Fruit fly (Drosophila melanogaster) S2 (cell line): ENCODE data around the gene f.

Experiments used
- CG8478 ChIP-seq: fragments of >200 bp; optimal IDR thresholded peaks from 2 replicates; lab custom pipeline; 2018
- CTCF ChIP-seq, 2 experiments: fragments of >200 bp; optimal IDR thresholded peaks; 2 replicates each; lab custom pipeline; 2018

Gene f

DNA sequence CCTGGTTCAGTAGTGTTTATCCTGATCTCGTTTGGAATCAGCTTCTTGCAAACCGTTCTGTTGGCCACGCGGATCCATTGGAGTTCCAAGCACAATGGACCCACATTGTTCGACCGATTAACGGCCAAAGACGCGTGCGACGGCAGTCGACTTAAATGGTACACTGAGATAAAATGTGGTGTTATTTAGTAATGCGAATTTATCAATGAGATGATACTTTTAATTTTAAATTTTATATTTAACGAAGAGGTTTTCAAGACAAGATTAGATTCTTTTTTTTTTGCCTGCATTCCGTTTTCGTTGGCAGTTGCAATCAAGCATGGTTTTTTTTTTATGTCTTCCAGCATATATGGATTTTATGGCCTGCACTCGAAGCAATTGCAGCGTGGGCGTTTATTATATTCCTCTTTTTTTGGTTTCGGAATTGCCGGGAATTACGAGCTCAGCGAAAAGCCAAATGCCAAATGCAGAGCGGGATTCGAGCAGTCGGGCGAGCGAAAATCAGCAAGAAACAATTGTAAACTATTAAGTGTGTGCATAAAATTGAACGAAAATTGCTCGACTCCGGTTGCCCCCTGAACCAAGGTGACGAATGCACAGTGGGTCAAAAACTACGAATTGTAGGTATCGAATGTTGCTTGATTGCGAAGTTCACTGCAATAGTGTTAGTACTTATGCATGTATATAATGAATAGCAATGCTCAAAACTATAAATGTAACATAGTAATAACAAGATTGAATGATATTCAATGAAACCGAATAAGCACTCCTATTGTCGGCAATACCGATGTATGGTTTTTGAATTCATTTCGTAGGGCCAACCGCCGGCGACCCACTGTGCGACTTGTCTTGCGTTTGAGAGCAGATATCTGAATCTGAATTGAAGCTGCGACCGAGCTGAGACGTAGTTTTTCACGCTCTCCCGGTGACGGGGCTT, 66.4 kb downstream of the f start:
- TF ChIP-seq CTCF (optimal IDR thresholded peaks at IDR 0.05; lab: Kevin White, UChicago) (no peak), CG8478 (lab: Kevin White, UChicago) (no peak)

DNA sequence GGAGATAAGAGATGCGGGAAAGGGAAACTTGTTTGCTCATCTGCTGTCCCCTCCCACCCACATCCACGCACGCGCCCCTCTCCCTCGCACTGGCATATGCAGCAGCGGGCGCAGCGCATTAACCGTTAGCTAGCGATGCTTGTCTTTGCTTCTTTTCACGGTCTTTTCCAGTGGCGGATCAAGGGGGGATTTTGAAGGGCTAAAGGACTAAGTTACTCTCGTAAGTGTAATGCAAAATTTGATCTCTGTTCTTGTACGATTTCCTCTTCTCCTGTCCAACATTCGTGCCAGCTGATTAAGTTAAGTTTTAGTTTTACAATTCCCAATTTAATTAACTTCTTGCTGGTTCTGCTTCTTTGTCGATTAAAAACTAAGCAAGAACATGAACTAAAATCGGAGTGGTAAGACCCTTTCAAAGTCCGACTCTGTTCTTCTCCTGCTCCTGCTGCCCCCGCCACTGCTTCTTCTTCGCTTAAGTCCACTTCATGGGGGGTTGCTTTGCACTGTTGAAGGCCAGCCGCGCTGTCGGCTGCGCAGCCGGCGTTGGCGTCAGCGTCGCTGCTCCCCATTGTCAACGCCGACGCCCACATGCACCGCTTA, 68.0 kb downstream of the f start:
- TF ChIP-seq CTCF (optimal IDR thresholded peaks at IDR 0.05; lab: Kevin White, UChicago) = no peak
- no peak for TF ChIP-seq CG8478 (lab: Kevin White, UChicago)

DNA sequence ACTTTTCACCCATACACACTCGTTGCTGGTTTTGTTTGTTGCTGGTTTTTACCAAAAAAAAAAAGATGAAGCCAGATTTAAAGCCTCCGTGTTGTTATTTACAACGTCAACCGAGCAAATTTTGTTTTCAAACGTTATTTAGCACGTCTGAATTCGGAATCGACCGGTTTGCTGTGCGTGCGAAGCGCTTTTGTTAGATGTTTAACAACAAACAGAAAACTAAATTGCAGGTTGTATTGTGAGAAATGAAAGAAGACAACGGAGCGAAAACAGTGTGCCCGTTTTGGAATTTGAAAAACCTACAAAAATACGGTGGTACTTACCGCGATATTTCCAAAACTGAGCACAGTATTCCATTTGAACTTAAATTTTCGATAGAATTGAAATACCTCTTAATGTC, 69.0 kb downstream of the f start, which contains the start of gene Fim:
Fim (minus strand) TSS at position 225 of the 400 bp plus-strand sequence.
- no peak for TF ChIP-seq CG8478 (lab: Kevin White, UChicago)
- TF ChIP-seq CTCF (optimal IDR thresholded peaks at IDR 0.05; lab: Kevin White, UChicago) = no peak

DNA sequence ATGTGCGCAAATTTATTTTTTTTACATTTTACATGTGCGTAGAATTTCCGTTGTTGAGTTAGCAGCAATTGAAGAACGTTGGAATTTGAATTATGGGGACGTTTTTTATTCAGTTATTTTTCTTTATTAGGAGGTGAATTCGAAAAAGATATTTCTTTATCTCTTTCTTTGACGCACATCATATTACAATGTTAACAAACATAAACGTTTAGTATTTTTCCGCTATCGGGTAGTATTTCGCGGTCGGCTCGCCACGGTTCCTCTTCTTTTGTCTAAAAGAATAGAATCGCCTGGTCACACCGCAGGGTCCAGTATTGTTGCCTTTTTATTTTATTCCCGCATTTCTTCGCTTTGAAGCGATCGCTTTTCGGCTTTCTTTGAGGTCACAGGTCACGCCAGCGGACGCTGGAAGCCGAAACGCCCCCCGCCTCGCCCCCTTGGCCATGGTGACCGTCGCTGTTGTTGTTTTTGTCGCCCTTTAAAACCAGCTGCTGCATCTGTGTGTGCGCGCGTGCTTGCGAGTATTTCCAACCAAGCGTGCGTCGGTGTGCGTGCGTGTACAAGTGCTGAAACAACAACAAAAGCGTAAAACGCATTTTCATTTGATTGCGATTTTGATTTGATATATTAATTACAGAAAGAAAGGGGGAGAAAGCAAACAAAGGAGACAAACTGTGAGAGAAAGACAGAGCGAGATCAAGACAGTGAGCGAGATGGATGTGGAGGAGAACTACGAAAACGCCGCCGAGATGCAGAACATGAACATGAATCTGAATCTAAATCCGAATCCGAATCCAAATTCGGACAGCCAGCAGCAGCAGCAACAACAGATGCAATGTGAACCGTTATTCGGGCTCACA, 69.7 kb downstream of the f start:
- no peak for TF ChIP-seq CTCF (optimal IDR thresholded peaks at IDR 0.05; lab: Kevin White, UChicago)
- TF ChIP-seq CG8478 (lab: Kevin White, UChicago) = no peak

DNA sequence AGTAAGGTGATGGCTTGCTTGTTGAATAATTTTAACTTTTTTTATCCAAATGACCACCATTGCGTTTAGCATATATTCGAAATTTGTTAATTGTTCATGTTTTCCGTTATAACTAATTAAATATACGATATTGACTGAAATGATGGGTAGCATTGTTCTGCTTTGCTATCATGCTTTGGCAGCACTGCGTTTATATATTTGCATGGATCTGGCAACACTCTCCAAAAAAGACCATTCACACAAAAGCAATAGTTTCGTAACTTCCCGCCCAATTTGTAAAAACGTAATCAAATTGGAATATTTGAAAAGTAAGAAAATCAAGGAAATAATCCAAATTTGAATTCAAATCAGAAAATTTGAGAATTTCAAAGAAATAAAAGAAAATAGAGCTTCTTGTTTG, 72.8 kb downstream of the f start:
- TF ChIP-seq CTCF (optimal IDR thresholded peaks at IDR 0.05; lab: Kevin White, UChicago) (peak in 1 of 2 experiments; percentile 48), CG8478 (lab: Kevin White, UChicago) (no peak)

DNA sequence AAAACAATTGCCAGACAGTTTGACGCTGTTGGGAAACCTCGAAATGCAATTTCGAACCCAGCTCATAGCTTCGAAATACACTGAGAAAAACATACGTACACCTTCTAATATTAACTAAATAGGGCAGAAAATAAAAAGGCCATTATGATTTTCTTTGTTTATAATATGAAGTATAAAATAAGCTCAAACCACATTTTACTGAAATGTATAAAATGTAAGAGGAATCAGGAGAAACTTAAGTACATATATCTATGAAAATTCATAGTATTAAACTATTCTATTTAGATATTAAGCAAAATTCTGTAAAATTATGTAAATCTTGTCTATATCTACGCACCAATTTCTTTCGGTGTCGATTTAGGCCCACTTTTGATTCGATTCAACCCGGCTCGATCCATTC, 75.5 kb downstream of the f start:
- TF ChIP-seq CG8478 (lab: Kevin White, UChicago) (no peak), CTCF (optimal IDR thresholded peaks at IDR 0.05; lab: Kevin White, UChicago) (no peak)

DNA sequence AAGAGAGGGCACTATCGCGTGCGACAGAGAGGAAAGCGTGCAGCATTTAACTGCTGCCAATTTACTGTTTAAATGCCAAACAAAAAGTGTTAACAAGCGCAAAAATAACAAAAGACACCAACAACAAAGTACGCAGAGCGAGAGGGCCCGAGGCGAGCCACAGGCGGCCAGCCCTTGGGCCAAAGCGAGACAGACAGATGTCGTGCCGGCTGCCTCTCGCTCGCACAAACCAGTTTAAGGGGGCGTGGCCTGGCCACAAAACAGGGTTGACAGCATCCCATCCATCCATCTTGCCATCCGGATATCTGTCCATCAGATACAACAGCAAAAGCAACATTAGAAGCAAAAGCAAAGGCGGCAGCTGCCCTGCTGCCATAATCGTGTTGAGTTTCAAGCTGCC, 80.6 kb downstream of the f start:
- TF ChIP-seq CTCF (optimal IDR thresholded peaks at IDR 0.05; lab: Kevin White, UChicago) (no peak), CG8478 (lab: Kevin White, UChicago) (no peak)

DNA sequence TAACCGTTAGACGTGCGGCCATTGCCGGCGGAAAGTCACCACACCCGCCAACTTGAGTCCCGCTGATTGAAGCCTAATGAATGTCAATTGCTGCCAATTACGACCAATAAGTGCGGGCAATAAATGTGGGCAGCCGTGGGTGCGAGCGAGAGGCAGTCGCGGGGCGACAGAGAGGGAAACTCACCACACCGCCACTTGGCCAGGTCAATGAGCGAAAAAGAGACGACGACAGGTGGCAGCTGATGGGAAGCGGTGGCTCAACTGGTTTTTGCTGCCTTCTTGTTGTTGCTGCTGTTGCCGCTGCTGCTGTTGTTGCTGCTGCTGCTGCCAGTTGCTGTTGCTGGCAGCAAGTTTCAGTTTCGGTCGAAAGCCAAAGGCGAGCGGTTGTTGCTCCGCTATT, 81.5 kb downstream of the f start, which contains the start of gene B-H2:
B-H2 (plus strand) TSS at position 369 of the 400 bp plus-strand sequence.
- peak in 1 of 2 experiments; percentile 48 for TF ChIP-seq CTCF (optimal IDR thresholded peaks at IDR 0.05; lab: Kevin White, UChicago)
- TF ChIP-seq CG8478 (lab: Kevin White, UChicago) = no peak

DNA sequence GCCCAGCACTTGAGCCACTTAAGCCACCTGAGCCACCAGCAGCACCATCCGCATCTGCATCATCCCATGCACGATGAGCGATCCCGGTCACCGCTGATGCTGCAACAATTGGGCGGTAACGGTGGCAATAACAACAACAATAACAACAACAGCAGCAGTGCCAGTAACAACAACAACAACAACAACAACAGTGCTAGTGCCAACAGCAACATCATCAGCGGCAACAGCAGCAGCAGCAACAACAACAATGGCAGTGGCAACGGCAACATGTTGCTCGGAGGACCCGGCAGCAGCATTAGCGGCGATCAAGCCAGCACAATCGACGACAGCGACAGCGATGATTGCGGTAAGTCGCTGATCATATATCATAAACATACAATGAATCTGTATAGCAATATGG, 82.8 kb downstream of the f start:
- no peak for TF ChIP-seq CTCF (optimal IDR thresholded peaks at IDR 0.05; lab: Kevin White, UChicago)
- no peak for TF ChIP-seq CG8478 (lab: Kevin White, UChicago)

DNA sequence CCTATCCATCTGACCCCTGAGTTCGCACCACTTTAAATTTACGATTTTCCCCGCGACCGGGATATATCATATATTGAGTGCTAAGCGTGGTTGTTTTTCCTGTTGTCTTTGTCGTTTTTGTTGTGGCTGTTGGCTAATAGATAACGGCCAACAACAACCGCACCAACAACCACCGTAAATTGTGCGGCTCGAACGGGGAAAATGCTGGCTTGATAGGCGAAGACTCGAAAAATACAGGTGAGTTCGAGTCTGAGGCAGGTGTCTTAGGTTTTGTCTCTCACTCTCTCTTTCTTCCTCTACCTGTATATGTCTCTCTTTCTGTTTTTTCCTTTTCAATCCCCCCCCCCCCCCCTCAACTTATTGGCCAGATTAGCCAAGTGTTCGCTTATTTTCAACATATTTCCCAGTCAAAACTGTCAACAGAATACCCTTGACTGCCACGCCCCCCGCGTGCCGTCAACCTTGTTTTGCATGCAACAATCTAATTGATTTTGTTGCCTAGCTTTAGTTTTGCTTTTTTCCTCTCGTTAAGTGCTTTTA, 84.1 kb downstream of the f start:
- no peak for TF ChIP-seq CG8478 (lab: Kevin White, UChicago)
- TF ChIP-seq CTCF (optimal IDR thresholded peaks at IDR 0.05; lab: Kevin White, UChicago) = no peak

DNA sequence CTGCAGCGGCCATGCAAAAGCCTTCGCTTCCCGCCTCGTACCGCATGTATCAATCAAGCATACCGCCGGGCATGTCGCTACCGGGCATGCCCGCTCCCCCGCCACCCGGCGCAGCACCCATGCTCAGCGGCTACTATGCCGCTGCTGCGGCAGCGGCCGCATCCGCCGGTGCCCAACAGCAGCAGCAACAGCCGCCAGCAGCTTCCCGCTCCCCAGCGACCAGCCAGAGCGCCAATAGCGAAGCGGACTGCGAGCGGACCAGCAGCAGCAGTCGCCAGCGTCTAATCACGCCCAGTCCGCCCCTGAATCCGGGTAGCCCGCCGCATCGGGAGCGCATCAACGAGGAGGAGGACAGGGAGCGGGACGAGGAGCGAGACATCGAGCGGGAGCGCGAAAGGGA, 90.1 kb downstream of the f start:
- TF ChIP-seq CTCF (optimal IDR thresholded peaks at IDR 0.05; lab: Kevin White, UChicago) (no peak), CG8478 (lab: Kevin White, UChicago) (no peak)

DNA sequence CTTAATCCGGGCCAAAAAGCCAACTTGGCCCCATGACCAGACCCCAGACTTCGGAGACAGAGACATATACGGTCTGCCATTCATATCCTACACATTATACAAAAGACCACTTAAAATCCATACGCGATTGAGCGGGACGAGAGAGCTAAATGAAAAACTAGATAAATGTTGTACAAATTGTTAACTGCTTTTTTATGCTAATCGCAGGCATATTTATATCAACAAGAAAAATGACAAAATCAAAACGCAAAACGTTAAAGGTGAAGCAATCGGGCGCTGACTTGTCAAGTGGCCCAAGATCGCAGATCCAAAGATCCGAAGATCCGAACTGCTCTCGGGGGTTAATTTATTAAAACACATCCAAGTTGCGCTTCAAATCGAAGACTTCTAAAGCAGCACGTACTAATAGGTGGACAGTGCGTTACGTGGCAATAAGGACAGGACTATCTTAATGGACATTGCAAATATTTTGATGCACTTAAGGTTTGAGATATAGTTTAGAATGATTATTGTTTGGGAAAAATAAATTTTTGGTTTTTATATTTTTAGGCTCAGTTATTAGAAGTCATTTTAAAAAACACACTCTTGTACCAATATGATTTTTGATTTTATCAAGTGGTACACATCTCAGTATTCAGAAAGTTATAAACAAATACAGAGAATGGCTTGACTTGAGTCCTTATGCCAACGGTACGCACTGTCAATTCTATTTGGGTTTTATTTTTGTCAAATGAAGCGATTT, 97.4 kb downstream of the f start:
- no peak for TF ChIP-seq CG8478 (lab: Kevin White, UChicago)
- TF ChIP-seq CTCF (optimal IDR thresholded peaks at IDR 0.05; lab: Kevin White, UChicago) = no peak
